Fruit fly (Drosophila melanogaster): ENCODE data around the gene mbm.

DNA sequence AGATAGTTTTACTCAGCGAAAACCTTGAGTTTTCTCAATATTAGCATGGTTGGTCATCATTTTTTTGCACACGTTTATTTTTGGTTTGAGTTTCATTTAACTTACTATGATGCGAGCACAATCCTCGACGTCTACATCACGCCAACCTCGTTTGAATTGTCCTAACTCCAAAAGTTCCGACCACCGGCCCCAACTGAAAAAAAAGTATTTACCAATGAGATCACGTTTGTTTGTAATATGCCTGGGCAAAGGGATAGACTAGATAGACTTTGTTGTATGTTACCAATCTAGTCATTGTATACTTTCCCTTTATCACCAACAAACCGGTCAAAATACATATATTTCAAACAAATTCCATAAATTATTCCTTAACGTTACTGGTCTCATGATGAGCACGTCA is 41.3 kb downstream of the mbm start, which contains the start of gene CG13693:
- TF ChIP-seq ovo (GFP tag; optimal IDR thresholded peaks at IDR 0.05) = no peak
- no peak for TF ChIP-seq cnc (optimal IDR thresholded peaks at IDR 0.05)
- no peak for TF ChIP-seq pad (GFP tag; optimal IDR thresholded peaks at IDR 0.05)

Data from whole organism, adult.